Worm (Caenorhabditis elegans): ENCODE data around the gene shpk-1.

The shpk-1 gene

DNA sequence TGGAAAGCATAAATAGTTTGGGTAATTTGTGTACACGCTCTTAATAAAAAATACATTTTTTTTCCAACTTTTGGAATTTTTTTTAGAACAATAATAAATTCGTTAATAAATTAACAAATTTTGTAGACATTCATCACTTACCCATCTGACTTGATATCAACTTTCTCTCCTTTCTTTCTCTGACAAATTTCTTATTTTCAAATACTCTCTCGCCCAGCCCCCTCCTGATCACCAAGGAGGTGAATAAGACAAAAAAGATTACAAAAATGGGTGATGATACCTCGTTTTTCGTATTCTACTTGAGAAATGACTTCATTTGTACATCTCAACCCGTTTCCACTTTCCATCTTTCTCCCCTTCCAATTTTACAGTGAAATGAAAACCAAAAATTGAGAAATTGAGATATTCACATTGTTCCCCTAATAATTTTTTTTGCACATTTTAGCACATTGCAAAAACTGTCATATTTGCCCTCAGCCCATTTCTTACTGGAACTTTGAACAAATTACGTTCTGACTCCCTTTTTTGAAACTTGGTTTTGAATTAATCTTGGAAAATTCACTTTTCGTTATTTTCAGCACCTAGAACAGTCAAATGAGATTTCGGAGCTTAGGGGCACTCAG lies 32.1 kb upstream of the shpk-1 start, which contains the start of gene osm-7:
Gene osm-7, plus strand, starts transcription at position 573 of the 623 bp plus-strand sequence.
- peak in 1 of 6 experiments; percentile 55 for TF ChIP-seq elt-3 (tag; optimal IDR thresholded peaks at IDR 0.05)
- peak; percentile 70 for TF ChIP-seq blmp-1 (tag; optimal IDR thresholded peaks at IDR 0.05)
- no peak for TF ChIP-seq mdl-1 (tag; optimal IDR thresholded peaks at IDR 0.05)
- no peak for TF ChIP-seq fos-1 (tag; optimal IDR thresholded peaks at IDR 0.05)
- TF ChIP-seq nhr-85 (tag): peak; percentile 37

DNA sequence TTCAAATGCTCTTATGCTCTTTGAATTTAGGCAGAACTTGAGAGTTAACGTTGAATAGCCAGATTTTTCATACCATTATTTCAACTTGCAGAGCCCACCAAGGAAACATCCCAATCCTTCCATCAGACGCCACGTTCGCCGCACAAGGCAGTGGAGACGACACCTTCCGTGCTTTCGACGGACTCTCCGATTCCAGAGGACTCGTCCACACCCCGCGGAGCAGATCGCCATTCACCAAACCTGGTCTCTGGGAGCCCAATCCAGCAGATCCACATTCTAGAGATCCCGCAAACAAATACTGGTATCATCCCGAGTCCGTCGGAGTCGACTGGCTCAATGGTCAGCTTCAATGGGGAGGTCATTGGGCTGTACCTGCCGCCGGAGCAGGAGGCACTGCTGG lies 27.7 kb upstream of the shpk-1 start:
- TF ChIP-seq grh-1 (GFP tag; IDR thresholded peaks at IDR 0.05) (0 out of 2 replicates have a peak, but pooled peaks have one; percentile 14), egl-27 (tag; optimal IDR thresholded peaks at IDR 0.05) (no peak), C34B4.2 (tag; optimal IDR thresholded peaks at IDR 0.05) (no peak), isw-1 (GFP tag; IDR thresholded peaks at IDR 0.05) (no peak), ztf-4 (tag; optimal IDR thresholded peaks at IDR 0.05) (no peak), nhr-12 (tag; optimal IDR thresholded peaks at IDR 0.05) (no peak)

DNA sequence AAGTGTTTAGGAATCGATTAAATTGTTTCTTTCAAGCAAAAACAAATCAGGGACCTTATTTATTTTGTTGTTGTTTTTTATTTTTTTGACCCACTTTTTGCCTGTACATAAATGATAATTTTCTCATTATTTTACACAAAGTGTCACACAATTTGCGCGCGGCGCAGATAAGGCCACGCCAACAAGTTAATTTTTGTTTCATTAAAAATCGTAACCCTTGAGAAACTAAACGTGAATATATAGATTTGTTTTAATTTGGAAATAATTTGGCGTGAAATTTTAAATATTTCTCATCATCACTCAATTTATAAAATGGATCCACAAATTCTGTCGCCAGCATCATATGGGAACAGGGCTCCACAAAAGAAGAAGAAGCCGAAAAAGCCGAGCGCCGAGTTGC lies 27.3 kb upstream of the shpk-1 start, which contains the start of gene T05D4.5:
Gene T05D4.5, plus strand, starts transcription at position 301 of the 400 bp plus-strand sequence.
- TF ChIP-seq unc-86 (tag; optimal IDR thresholded peaks at IDR 0.05): no peak
- TF ChIP-seq dsc-1 (tag; optimal IDR thresholded peaks at IDR 0.05): no peak
- TF ChIP-seq pqm-1 (tag; optimal IDR thresholded peaks at IDR 0.05): no peak
- TF ChIP-seq nhr-19 (GFP tag; conservative IDR thresholded peaks at IDR 0.05): no peak
- no peak for TF ChIP-seq ztf-11 (tag; optimal IDR thresholded peaks at IDR 0.05)
- TF ChIP-seq ceh-82 (tag; optimal IDR thresholded peaks at IDR 0.05): no peak
- no peak for TF ChIP-seq vab-15 (tag; optimal IDR thresholded peaks at IDR 0.05)
- TF ChIP-seq C04F5.9 (tag; optimal IDR thresholded peaks at IDR 0.05): no peak
- TF ChIP-seq ceh-63 (GFP tag; optimal IDR thresholded peaks at IDR 0.05): no peak
- no peak for TF ChIP-seq irx-1 (tag; optimal IDR thresholded peaks at IDR 0.05)
- no peak for TF ChIP-seq sox-4 (tag; optimal IDR thresholded peaks at IDR 0.05)
- no peak for TF ChIP-seq lin-14 (GFP tag; optimal IDR thresholded peaks at IDR 0.05)
- TF ChIP-seq nhr-84 (tag; optimal IDR thresholded peaks at IDR 0.05): no peak
- no peak for TF ChIP-seq lsy-2 (tag; optimal IDR thresholded peaks at IDR 0.05)
- no peak for TF ChIP-seq lir-3 (tag; optimal IDR thresholded peaks at IDR 0.05; ENCODE audit: poor library complexity)
- no peak for TF ChIP-seq rnt-1 (tag; optimal IDR thresholded peaks at IDR 0.05)
- TF ChIP-seq fkh-4 (tag; optimal IDR thresholded peaks at IDR 0.05; ENCODE audit: borderline replicate concordance): no peak
- no peak for TF ChIP-seq lin-13 (GFP tag; optimal IDR thresholded peaks at IDR 0.05)
- no peak for TF ChIP-seq efl-1 (optimal IDR thresholded peaks at IDR 0.05)
- TF ChIP-seq efl-1 (GFP tag; optimal IDR thresholded peaks at IDR 0.05 in 1 of 2): no peak

DNA sequence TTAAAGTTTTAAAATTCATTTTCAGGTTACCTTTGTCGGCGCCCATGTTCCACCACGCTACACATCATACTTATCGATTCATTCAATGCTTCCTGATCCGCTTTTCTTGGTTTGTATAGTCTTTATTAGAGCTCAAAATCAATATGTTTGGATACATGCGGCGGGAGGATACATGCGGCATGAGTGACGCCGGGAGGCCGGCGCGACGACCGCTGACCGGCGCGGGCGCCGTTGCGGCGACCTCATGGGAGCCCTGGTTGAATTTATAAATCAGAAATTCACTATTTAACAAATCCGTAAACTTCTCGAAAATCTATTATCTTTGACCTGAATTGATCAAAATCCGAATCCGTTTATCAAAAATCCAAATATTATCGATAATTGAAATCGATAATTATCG lies 26.1 kb upstream of the shpk-1 start:
- TF ChIP-seq mdl-1 (tag; optimal IDR thresholded peaks at IDR 0.05) (no peak), aly-2 (tag; optimal IDR thresholded peaks at IDR 0.05) (no peak), jun-1 (tag; optimal IDR thresholded peaks at IDR 0.05) (no peak)

DNA sequence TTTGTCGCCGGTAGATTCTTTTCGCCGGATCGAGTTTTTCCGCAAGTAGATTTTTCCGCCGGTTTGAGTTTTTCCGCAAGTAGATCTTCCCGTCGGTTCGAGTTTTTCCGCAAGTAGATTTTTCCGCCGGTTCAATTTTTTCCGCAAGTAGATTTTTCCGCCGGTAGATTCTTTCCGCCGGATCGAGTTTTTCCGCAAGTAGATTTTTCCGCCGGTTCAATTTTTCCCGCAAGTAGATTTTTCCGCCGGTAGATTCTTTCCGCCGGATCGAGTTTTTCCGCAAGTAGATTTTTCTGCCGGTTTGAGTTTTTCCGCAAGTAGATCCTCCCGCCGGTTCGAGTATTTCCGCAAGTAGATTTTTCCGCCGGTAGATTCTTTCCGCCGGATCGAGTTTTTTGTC lies 22.7 kb upstream of the shpk-1 start:
- TF ChIP-seq mab-9 (GFP tag; IDR thresholded peaks at IDR 0.05) (0 out of 2 replicates have a peak, but pooled peaks have one; percentile 36), grh-1 (GFP tag; IDR thresholded peaks at IDR 0.05) (peak; percentile 18; the same call in 1 of the 2 replicates), ets-5 (GFP tag; IDR thresholded peaks at IDR 0.05) (0 out of 2 replicates have a peak, but pooled peaks have one; percentile 76)
